Worm (Caenorhabditis elegans) whole organism, L3 larva: ENCODE measurements around the gene grd-1.

ENCODE experiments used
- jun-1 ChIP-seq: fragments of 150-350 bp; optimal IDR thresholded peaks from 2 replicates; lab custom pipeline; 2014; ENCODE audit warnings: missing biosample characterization, missing genetic modification reagents, missing genetic modification characterization
- pha-4 ChIP-seq: fragments of 150-350 bp; optimal IDR thresholded peaks from 2 replicates; lab custom pipeline; 2014; ENCODE audit warnings: missing biosample characterization, missing genetic modification reagents, missing genetic modification characterization

DNA sequence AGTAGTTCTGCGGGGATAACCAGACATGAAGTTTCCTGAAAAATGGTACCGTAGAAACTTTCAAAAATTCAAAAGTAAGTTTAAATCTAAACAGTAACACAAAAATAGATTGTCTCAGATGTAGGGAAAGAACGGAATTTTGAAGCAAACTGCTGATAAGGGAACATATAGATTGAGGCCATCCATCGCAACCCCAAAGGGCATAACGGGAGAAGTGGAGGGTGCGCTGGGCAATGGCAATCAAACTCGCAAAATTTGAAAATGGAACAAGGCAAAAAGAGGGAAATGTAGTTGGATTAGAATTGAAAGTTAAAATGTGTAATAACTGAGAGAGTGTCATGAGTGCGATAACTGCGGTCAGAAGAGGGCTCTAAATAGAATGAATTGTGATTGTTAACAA is 6.1 kb upstream of the grd-1 start:
- TF ChIP-seq jun-1 (tag; lab: Kevin White, UChicago) (no peak), pha-4 (tag; lab: Kevin White, UChicago) (no peak)
